Worm (Caenorhabditis elegans) whole organism, L4 larva: ENCODE data around the gene EGAP1.1.

ENCODE experiments used
- Y105C5A.15 ChIP-seq: fragments of 200-800 bp; sonication (Bioruptor generic); IDR thresholded peaks from 2 replicates; pipeline ENCODE4 v1.3.6; 2022; ENCODE audit warnings: missing genetic modification characterization, missing compliant biosample characterization
- aha-1 ChIP-seq: fragments of 150-350 bp; peaks from one replicate; lab custom pipeline; 2014; ENCODE audit warnings: missing biosample characterization, missing genetic modification characterization
- aly-2 ChIP-seq: sonication (generic microtip); optimal IDR thresholded peaks from 2 replicates; lab custom pipeline; 2018; ENCODE audit warnings: missing biosample characterization, missing genetic modification characterization
- ceh-20 ChIP-seq: fragments of 200-800 bp; sonication (Bioruptor generic); IDR thresholded peaks from 2 replicates; pipeline ENCODE4 v1.3.6; 2022; ENCODE audit warnings: missing genetic modification reagents, missing genetic modification characterization, missing compliant biosample characterization
- ces-1 ChIP-seq: fragments of 150-350 bp; sonication (generic microtip); optimal IDR thresholded peaks from 4 replicates; lab custom pipeline; 2014; ENCODE audit warnings: missing biosample characterization, missing genetic modification reagents, missing genetic modification characterization
- cey-2 ChIP-seq: sonication (generic microtip); optimal IDR thresholded peaks from 3 replicates; lab custom pipeline; 2017; ENCODE audit warnings: missing genetic modification characterization, mild to moderate bottlenecking, missing compliant biosample characterization, antibody characterized with exemption, borderline replicate concordance; ENCODE audit not compliant: insufficient read depth
- daf-12 ChIP-seq: fragments of 150-350 bp; optimal IDR thresholded peaks from 2 replicates; lab custom pipeline; 2014; ENCODE audit warnings: missing biosample characterization, missing genetic modification reagents, missing genetic modification characterization
- daf-16 ChIP-seq, 3 experiments: sonication (generic microtip); optimal IDR thresholded peaks; 2 replicates each; lab custom pipeline; 2016 to 2017; ENCODE audit warnings: missing genetic modification characterization in 3 of 3, missing genetic modification reagents in 3 of 3, mild to moderate bottlenecking in 2 of 3, missing compliant biosample characterization in 2 of 3, missing biosample characterization in 1 of 3, moderate library complexity in 1 of 3
- dmd-6 ChIP-seq: fragments of 200-800 bp; sonication (Bioruptor generic); IDR thresholded peaks from 2 replicates; pipeline ENCODE4 v1.3.6; 2022; ENCODE audit warnings: missing genetic modification reagents, missing genetic modification characterization, missing compliant biosample characterization
- dmd-8 ChIP-seq: fragments of 200-800 bp; sonication (Bioruptor generic); IDR thresholded peaks from 2 replicates; pipeline ENCODE4 v1.3.6; 2022; ENCODE audit warnings: missing genetic modification characterization, missing compliant biosample characterization
- dpl-1 ChIP-seq: fragments of 150-350 bp; optimal IDR thresholded peaks from 2 replicates; lab custom pipeline; 2014; ENCODE audit warnings: missing biosample characterization, missing genetic modification reagents, missing genetic modification characterization
- duxl-1 ChIP-seq: sonication (generic microtip); optimal IDR thresholded peaks from 2 replicates; lab custom pipeline; 2016; ENCODE audit warnings: mild to moderate bottlenecking, missing genetic modification characterization, moderate library complexity, missing compliant biosample characterization; ENCODE audit not compliant: poor library complexity
- dve-1 ChIP-seq: sonication (generic microtip); optimal IDR thresholded peaks from 2 replicates; lab custom pipeline; 2017; ENCODE audit warnings: antibody characterized with exemption, mild to moderate bottlenecking, missing genetic modification characterization, missing compliant biosample characterization; ENCODE audit not compliant: insufficient read depth
- hlh-11 ChIP-seq: fragments of 200-800 bp; sonication (Bioruptor generic); optimal IDR thresholded peaks from 2 replicates; lab custom pipeline; 2018; ENCODE audit warnings: mild to moderate bottlenecking, missing genetic modification characterization, missing compliant biosample characterization
- hlh-30 ChIP-seq: sonication (generic microtip); optimal IDR thresholded peaks from 2 replicates; lab custom pipeline; 2017; ENCODE audit warnings: antibody characterized with exemption, mild to moderate bottlenecking, missing genetic modification characterization, missing compliant biosample characterization; ENCODE audit not compliant: insufficient read depth
- lin-13 ChIP-seq: fragments of 150-350 bp; optimal IDR thresholded peaks from 2 replicates; lab custom pipeline; 2014; ENCODE audit warnings: missing biosample characterization, missing genetic modification reagents, missing genetic modification characterization
- mdt-29 ChIP-seq: fragments of 200-800 bp; sonication (Bioruptor generic); IDR thresholded peaks from 2 replicates; pipeline ENCODE4 v1.3.6; 2022; ENCODE audit warnings: missing genetic modification reagents, missing genetic modification characterization, missing compliant biosample characterization
- mes-2 ChIP-seq: sonication (generic microtip); optimal IDR thresholded peaks from 2 replicates; lab custom pipeline; 2016; ENCODE audit warnings: missing genotype, mild to moderate bottlenecking, missing genetic modification characterization, missing compliant biosample characterization; ENCODE audit not compliant: poor library complexity, severe bottlenecking
- mxl-3 ChIP-seq: fragments of 200-800 bp; sonication (Bioruptor generic); optimal IDR thresholded peaks from 2 replicates; lab custom pipeline; 2018; ENCODE audit warnings: mild to moderate bottlenecking, missing genetic modification characterization, missing compliant biosample characterization
- nhr-11 ChIP-seq: fragments of 150-350 bp; optimal IDR thresholded peaks from 2 replicates; lab custom pipeline; 2014; ENCODE audit warnings: missing biosample characterization, missing genetic modification characterization
- nhr-25 ChIP-seq: sonication (generic microtip); optimal IDR thresholded peaks from 2 replicates; lab custom pipeline; 2017; ENCODE audit warnings: missing genetic modification characterization, mild to moderate bottlenecking, missing compliant biosample characterization, antibody characterized with exemption, moderate library complexity, borderline replicate concordance; ENCODE audit not compliant: insufficient read depth
- nhr-28 ChIP-seq: fragments of 150-350 bp; optimal IDR thresholded peaks from 2 replicates; lab custom pipeline; 2014; ENCODE audit warnings: missing biosample characterization, missing genetic modification characterization
- nhr-41 ChIP-seq: fragments of 200-800 bp; sonication (Bioruptor generic); IDR thresholded peaks from 2 replicates; pipeline ENCODE4 v1.3.6; 2022; ENCODE audit warnings: missing genetic modification reagents, missing genetic modification characterization, missing compliant biosample characterization
- nhr-48 ChIP-seq: sonication (generic microtip); optimal IDR thresholded peaks from 2 replicates; lab custom pipeline; 2016; ENCODE audit warnings: mild to moderate bottlenecking, missing genetic modification characterization, missing compliant biosample characterization
- pha-4 ChIP-seq, 2 experiments: fragments of 150-350 bp in 1 of 2; fragments of 200-800 bp in 1 of 2; sonication (Bioruptor generic) in 1 of 2; IDR thresholded peaks in 1 of 2; optimal IDR thresholded peaks in 1 of 2; 2 replicates each; pipeline versions ENCODE4 v1.3.6 to Lab custom; 2014 to 2022; ENCODE audit warnings: missing genetic modification characterization in 2 of 2, missing genetic modification reagents in 2 of 2, missing biosample characterization in 1 of 2, missing compliant biosample characterization in 1 of 2
- pqm-1 ChIP-seq: sonication (generic microtip); optimal IDR thresholded peaks from 2 replicates; lab custom pipeline; 2017; ENCODE audit warnings: missing biosample characterization, missing genetic modification characterization
- sdz-12 ChIP-seq: fragments of 200-800 bp; sonication (Bioruptor generic); optimal IDR thresholded peaks from 2 replicates; lab custom pipeline; 2018; ENCODE audit warnings: mild to moderate bottlenecking, missing genetic modification characterization, missing compliant biosample characterization
- spr-1 ChIP-seq: sonication (generic microtip); optimal IDR thresholded peaks from 2 replicates; lab custom pipeline; 2016; ENCODE audit warnings: mild to moderate bottlenecking, missing genetic modification characterization, missing compliant biosample characterization
- tra-1 ChIP-seq: fragments of 200-800 bp; sonication (Bioruptor generic); IDR thresholded peaks from 2 replicates; pipeline ENCODE4 v1.3.6; 2022; ENCODE audit warnings: missing genetic modification reagents, missing genetic modification characterization, missing compliant biosample characterization
- unc-62 ChIP-seq, 3 experiments: fragments of 150-350 bp in 1 of 3; sonication (generic microtip); optimal IDR thresholded peaks in 2 of 3; peaks in 1 of 3; 1 replicate in 1 of 3; 2 replicates in 2 of 3; lab custom pipeline; 2014 to 2017; ENCODE audit warnings: missing biosample characterization in 3 of 3, missing genetic modification characterization in 3 of 3, missing genetic modification reagents in 3 of 3, missing genotype in 1 of 3
- zfp-2 ChIP-seq: sonication (generic microtip); optimal IDR thresholded peaks from 2 replicates; lab custom pipeline; 2016; ENCODE audit warnings: mild to moderate bottlenecking, missing genetic modification characterization, missing compliant biosample characterization

Gene EGAP1.1

DNA sequence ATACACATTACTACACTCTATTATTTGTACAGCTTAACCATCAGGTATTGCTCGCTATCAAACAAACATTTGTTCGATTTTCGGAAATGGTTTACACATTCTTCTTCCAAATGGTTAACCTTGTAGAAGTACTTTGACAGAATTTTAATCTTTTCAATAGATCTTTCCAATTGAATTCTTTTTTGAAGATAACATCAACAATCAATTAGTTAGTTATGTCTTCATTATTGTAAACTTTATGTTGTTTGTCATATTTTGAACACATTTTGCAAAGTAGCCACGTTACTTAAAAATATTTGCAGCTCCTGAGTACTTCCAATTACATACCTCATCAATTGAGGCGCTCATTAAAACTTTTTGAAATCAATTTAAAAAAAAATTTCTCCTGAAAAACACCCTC, 28.3 kb upstream of the EGAP1.1 start:
- no peak for TF ChIP-seq nhr-11 (tag; lab: Kevin White, UChicago)
- no peak for TF ChIP-seq nhr-25 (tag; lab: Kevin White, UChicago)
- no peak for TF ChIP-seq daf-12 (tag; lab: Kevin White, UChicago)
- peak in 1 of 2 experiments; percentile 10 for TF ChIP-seq unc-62 (GFP tag; optimal IDR thresholded peaks at IDR 0.05 in 1 of 2; lab: Kevin White, UChicago)
- no peak for TF ChIP-seq unc-62 (tag; optimal IDR thresholded peaks at IDR 0.05; lab: Kevin White, UChicago)
- TF ChIP-seq lin-13 (GFP tag; lab: Kevin White, UChicago) = no peak
- no peak for TF ChIP-seq duxl-1
- no peak for TF ChIP-seq ceh-20
- TF ChIP-seq, all 104 proteins: peak for 1

- no peak for TF ChIP-seq tra-1 (GFP tag; lab: Robert Waterston, UW)
- no peak for TF ChIP-seq pha-4 (GFP tag; IDR thresholded peaks at IDR 0.05; lab: Robert Waterston, UW)
- TF ChIP-seq pha-4 (tag; optimal IDR thresholded peaks at IDR 0.05; lab: Kevin White, UChicago) = no peak
- TF ChIP-seq dmd-8 (GFP tag; lab: Robert Waterston, UW) = no peak
- TF ChIP-seq nhr-41 (GFP tag; lab: Robert Waterston, UW) = no peak
- peak; percentile 76 for TF ChIP-seq mxl-3 (GFP tag; lab: Kevin White, UChicago)
- no peak for TF ChIP-seq mdt-29 (GFP tag; lab: Robert Waterston, UW)
- TF ChIP-seq hlh-11 (tag; lab: Kevin White, UChicago) = peak; percentile 48
- TF ChIP-seq Y105C5A.15 = no peak
- TF ChIP-seq ces-1 (GFP tag; lab: Kevin White, UChicago) = no peak
- TF ChIP-seq cey-2 (tag; lab: Kevin White, UChicago) = no peak
- TF ChIP-seq dmd-6 = peak; percentile 41; the same call in 1 of the 2 replicates
- TF ChIP-seq nhr-28 (tag; lab: Kevin White, UChicago) = peak; percentile 40
- no peak for TF ChIP-seq sdz-12 (GFP tag; lab: Kevin White, UChicago)
- TF ChIP-seq nhr-11 (tag; lab: Kevin White, UChicago) = no peak
- TF ChIP-seq pqm-1 (tag; lab: Kevin White, UChicago) = peak; percentile 70
- no peak for TF ChIP-seq zfp-2
- TF ChIP-seq aly-2 (tag; lab: Kevin White, UChicago) = no peak
- TF ChIP-seq spr-1 (tag; lab: Kevin White, UChicago) = no peak
- TF ChIP-seq dve-1 (tag; lab: Kevin White, UChicago) = no peak
- TF ChIP-seq hlh-30 = peak; percentile 7
- peak in 1 of 2 experiments; percentile 63 for TF ChIP-seq unc-62 (GFP tag; optimal IDR thresholded peaks at IDR 0.05 in 1 of 2; lab: Kevin White, UChicago)
- no peak for TF ChIP-seq unc-62 (tag; optimal IDR thresholded peaks at IDR 0.05; lab: Kevin White, UChicago)
These were observed 27.1 kb upstream of the EGAP1.1 start for ce11 chrIII:5964058-5964632.

DNA sequence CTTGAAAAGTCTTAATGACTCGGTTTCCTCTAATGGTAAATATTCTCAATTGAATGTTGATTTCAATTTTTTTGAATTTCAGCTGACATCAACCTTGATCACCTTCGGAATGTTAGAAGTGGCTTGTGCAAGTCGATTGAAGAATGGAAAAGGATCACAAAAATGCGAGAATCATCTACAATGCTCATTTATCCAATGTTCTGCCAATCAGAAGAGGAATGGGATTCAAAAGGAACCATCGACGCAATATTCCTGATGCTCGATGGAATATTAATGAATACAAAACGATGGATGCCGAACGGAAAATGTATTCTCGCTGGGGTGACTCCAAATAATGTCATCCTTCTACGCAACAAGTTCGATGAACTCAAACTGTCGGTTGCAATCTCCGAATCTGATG, 24.5 kb upstream of the EGAP1.1 start:
- TF ChIP-seq nhr-48 (tag; lab: Kevin White, UChicago) (no peak), aha-1 (tag; lab: Kevin White, UChicago) (peak; percentile 96)

DNA sequence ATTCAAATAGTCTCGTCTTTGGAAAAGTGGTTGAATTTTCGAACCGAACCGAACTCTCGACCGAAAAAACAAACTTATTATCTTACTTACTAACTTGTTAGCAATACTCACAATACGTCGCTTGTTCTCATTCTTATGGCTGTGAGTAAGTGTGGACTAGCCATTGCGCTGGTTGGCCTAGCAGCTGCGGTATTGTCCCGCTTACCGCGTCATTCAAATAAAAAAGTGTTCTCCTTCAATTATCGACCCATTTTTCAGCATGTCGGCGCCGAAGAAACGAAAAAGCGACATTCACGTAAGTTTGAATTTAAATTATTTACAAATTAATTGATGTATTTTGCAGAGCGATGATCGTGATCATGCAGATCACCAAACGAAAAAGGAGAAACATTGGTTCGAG, 22.0 kb upstream of the EGAP1.1 start:
- peak; percentile 2 for TF ChIP-seq dpl-1 (GFP tag; lab: Kevin White, UChicago)
- TF ChIP-seq daf-16 (GFP tag; optimal IDR thresholded peaks at IDR 0.05; lab: Kevin White, UChicago) = no peak
- TF ChIP-seq daf-16 (tag; optimal IDR thresholded peaks at IDR 0.05; lab: Kevin White, UChicago) = no peak
- peak; percentile 73 for TF ChIP-seq mes-2 (tag; lab: Kevin White, UChicago)
